Worm (Caenorhabditis elegans) whole organism, early embryonic: ENCODE results near the gene Y43F4B.10.

ENCODE experiments used
- ama-1 ChIP-seq: fragments of 150-350 bp; optimal IDR thresholded peaks from 2 replicates; lab custom pipeline; 2014
- tbx-11 ChIP-seq: fragments of 200-800 bp; sonication (Bioruptor generic); IDR thresholded peaks from 2 replicates; pipeline ENCODE4 v1.3.6; 2022; ENCODE audit warnings: missing genetic modification characterization, missing compliant biosample characterization

- no peak for TF ChIP-seq tbx-11
- no peak for TF ChIP-seq ama-1
Observed at ce11 chrIII:13342079-13342734, 28.3 kb downstream of the Y43F4B.10 start, which contains the start of gene dro-1.
